Fruit fly (Drosophila melanogaster) whole organism, embryonic: ENCODE results near the gene TTLL4A.

Experiments used
- CG11085 ChIP-seq: fragments of 200-800 bp; sonication (Bioruptor generic); IDR thresholded peaks from 2 replicates; pipeline ENCODE4 v1.3.6; 2022; ENCODE audit warnings: missing biosample characterization, missing genetic modification characterization
- CG11695 ChIP-seq: fragments of 200-800 bp; sonication (Bioruptor generic); IDR thresholded peaks from 3 replicates; pipeline ENCODE4 v1.3.6; 2022; ENCODE audit warnings: missing biosample characterization, missing genetic modification characterization
- CG12391 ChIP-seq: fragments of 200-800 bp; sonication (Bioruptor generic); optimal IDR thresholded peaks from 3 replicates; lab custom pipeline; 2018; ENCODE audit warnings: missing biosample characterization, mild to moderate bottlenecking, missing genetic modification characterization, moderate library complexity
- CG12659 ChIP-seq: fragments of 200-800 bp; sonication (Bioruptor generic); optimal IDR thresholded peaks from 3 replicates; lab custom pipeline; 2017; ENCODE audit warnings: mild to moderate bottlenecking, missing biosample characterization, missing genetic modification reagents, missing genetic modification characterization
- CG15514 ChIP-seq: fragments of 200-800 bp; sonication (Bioruptor generic); optimal IDR thresholded peaks from 3 replicates; lab custom pipeline; 2017; ENCODE audit warnings: missing biosample characterization, missing genetic modification characterization, mild to moderate bottlenecking, moderate library complexity, missing genetic modification reagents
- CG15601 ChIP-seq: fragments of 200-800 bp; sonication (Bioruptor generic); optimal IDR thresholded peaks from 3 replicates; lab custom pipeline; 2019; ENCODE audit warnings: missing biosample characterization, mild to moderate bottlenecking, missing genetic modification characterization, moderate library complexity
- CG1603 ChIP-seq: fragments of 200-800 bp; sonication (Bioruptor generic); optimal IDR thresholded peaks from 2 replicates; lab custom pipeline; 2019; ENCODE audit warnings: missing biosample characterization, mild to moderate bottlenecking, missing genetic modification characterization, moderate library complexity
- CG16779 ChIP-seq: fragments of 200-800 bp; sonication (Bioruptor generic); IDR thresholded peaks from 2 replicates; pipeline ENCODE4 v1.3.6; 2022; ENCODE audit warnings: missing biosample characterization, missing genetic modification characterization
- CG17359 ChIP-seq: fragments of 200-800 bp; sonication (Bioruptor generic); optimal IDR thresholded peaks from 3 replicates; lab custom pipeline; 2018; ENCODE audit warnings: missing biosample characterization, mild to moderate bottlenecking, missing genetic modification characterization, moderate library complexity
- CG17829 ChIP-seq: fragments of 200-800 bp; optimal IDR thresholded peaks from 2 replicates; lab custom pipeline; 2019; ENCODE audit warnings: missing biosample characterization, mild to moderate bottlenecking, missing genetic modification characterization, moderate library complexity
- CG18262 ChIP-seq: fragments of 200-800 bp; optimal IDR thresholded peaks from 3 replicates; lab custom pipeline; 2019; ENCODE audit warnings: missing biosample characterization, mild to moderate bottlenecking, missing genetic modification characterization, moderate library complexity
- CG2116 ChIP-seq: fragments of 200-800 bp; sonication (Bioruptor generic); optimal IDR thresholded peaks from 3 replicates; lab custom pipeline; 2018; ENCODE audit warnings: missing biosample characterization, mild to moderate bottlenecking, missing genetic modification characterization
- CG2120 ChIP-seq: fragments of 200-800 bp; sonication (Bioruptor generic); optimal IDR thresholded peaks from 3 replicates; lab custom pipeline; 2016; ENCODE audit warnings: missing biosample characterization, missing genetic modification characterization
- CG2712 ChIP-seq: fragments of 200-800 bp; optimal IDR thresholded peaks from 3 replicates; lab custom pipeline; 2019; ENCODE audit warnings: missing biosample characterization, mild to moderate bottlenecking, missing genetic modification characterization, moderate library complexity
- CG3407 ChIP-seq: fragments of 200-800 bp; sonication (Bioruptor generic); optimal IDR thresholded peaks from 2 replicates; lab custom pipeline; 2018; ENCODE audit warnings: missing biosample characterization, mild to moderate bottlenecking, missing genetic modification characterization
- CG6272 ChIP-seq: fragments of 200-800 bp; sonication (Bioruptor generic); IDR thresholded peaks from 2 replicates; pipeline ENCODE4 v1.3.6; 2022; ENCODE audit warnings: missing biosample characterization, missing genetic modification characterization
- CG6654 ChIP-seq: fragments of 200-800 bp; sonication (Bioruptor generic); optimal IDR thresholded peaks from 2 replicates; lab custom pipeline; 2017; ENCODE audit warnings: missing biosample characterization, mild to moderate bottlenecking, missing genetic modification characterization
- CG6683 ChIP-seq: fragments of 200-800 bp; sonication (Bioruptor generic); optimal IDR thresholded peaks from 2 replicates; lab custom pipeline; 2017; ENCODE audit warnings: missing biosample characterization, mild to moderate bottlenecking, missing genetic modification characterization, missing genetic modification reagents
- CG7271 ChIP-seq: fragments of 200-800 bp; sonication (Bioruptor generic); optimal IDR thresholded peaks from 2 replicates; lab custom pipeline; 2018; ENCODE audit warnings: missing biosample characterization, mild to moderate bottlenecking, missing genetic modification characterization, moderate library complexity
- CG9797 ChIP-seq: fragments of 200-800 bp; sonication (Bioruptor generic); optimal IDR thresholded peaks from 3 replicates; lab custom pipeline; 2018; ENCODE audit warnings: missing biosample characterization, mild to moderate bottlenecking, missing genetic modification characterization
- CoRest ChIP-seq: fragments of 200-800 bp; sonication (Bioruptor generic); optimal IDR thresholded peaks from 3 replicates; lab custom pipeline; 2018; ENCODE audit warnings: missing biosample characterization, mild to moderate bottlenecking, missing genetic modification characterization, moderate library complexity
- Dbx ChIP-seq: fragments of 200-800 bp; sonication (Bioruptor generic); IDR thresholded peaks from 3 replicates; pipeline ENCODE4 v1.3.6; 2022; ENCODE audit warnings: missing biosample characterization, missing genetic modification characterization
- Fer1 ChIP-seq: fragments of 200-800 bp; sonication (Bioruptor generic); optimal IDR thresholded peaks from 2 replicates; lab custom pipeline; 2017; ENCODE audit warnings: missing biosample characterization, mild to moderate bottlenecking, missing genetic modification characterization
- Fer3 ChIP-seq: fragments of 200-800 bp; sonication (Bioruptor generic); optimal IDR thresholded peaks from 2 replicates; lab custom pipeline; 2018; ENCODE audit warnings: missing biosample characterization, mild to moderate bottlenecking, missing genetic modification characterization, moderate library complexity
- Hr39 ChIP-seq: fragments of >200 bp; optimal IDR thresholded peaks from 2 replicates; lab custom pipeline; 2017
- Lhr ChIP-seq: fragments of 200-800 bp; sonication (Bioruptor generic); optimal IDR thresholded peaks from 3 replicates; lab custom pipeline; 2017; ENCODE audit warnings: mild to moderate bottlenecking, missing biosample characterization, missing genetic modification reagents, missing genetic modification characterization
- Lpt ChIP-seq: fragments of >200 bp; optimal IDR thresholded peaks from 2 replicates; lab custom pipeline; 2018; ENCODE audit warnings: missing biosample characterization, missing genetic modification characterization
- MESR4 ChIP-seq: fragments of 200-800 bp; sonication (Bioruptor generic); optimal IDR thresholded peaks from 2 replicates; lab custom pipeline; 2018; ENCODE audit warnings: missing biosample characterization, mild to moderate bottlenecking, missing genetic modification characterization, moderate library complexity
- Mad ChIP-seq: fragments of 200-800 bp; sonication (Bioruptor generic); optimal IDR thresholded peaks from 2 replicates; lab custom pipeline; 2016; ENCODE audit warnings: missing biosample characterization, missing genetic modification characterization
- Max ChIP-seq: fragments of 200-800 bp; sonication (Bioruptor generic); optimal IDR thresholded peaks from 2 replicates; lab custom pipeline; 2016; ENCODE audit warnings: missing biosample characterization, mild to moderate bottlenecking, missing genetic modification characterization
- Pdp1 ChIP-seq, 2 experiments: fragments of 200-800 bp; sonication (Bioruptor generic); optimal IDR thresholded peaks; 3 replicates each; lab custom pipeline; 2016; ENCODE audit warnings: missing biosample characterization in 2 of 2, missing genetic modification characterization in 2 of 2, mild to moderate bottlenecking in 1 of 2, moderate library complexity in 1 of 2
- Sry-δ ChIP-seq: fragments of 200-800 bp; sonication (Bioruptor generic); optimal IDR thresholded peaks from 2 replicates; lab custom pipeline; 2016; ENCODE audit warnings: missing biosample characterization, missing genetic modification characterization
- Ssrp ChIP-seq: fragments of 200-800 bp; sonication (Bioruptor generic); optimal IDR thresholded peaks from 2 replicates; lab custom pipeline; 2018; ENCODE audit warnings: missing biosample characterization, mild to moderate bottlenecking, missing genetic modification characterization, moderate library complexity
- TFAM ChIP-seq: fragments of 200-800 bp; sonication (Bioruptor generic); optimal IDR thresholded peaks from 2 replicates; lab custom pipeline; 2017; ENCODE audit warnings: missing biosample characterization, missing genetic modification characterization, inconsistent platforms
- ap ChIP-seq: fragments of 200-800 bp; sonication (Bioruptor generic); IDR thresholded peaks from 2 replicates; pipeline ENCODE4 v1.3.6; 2022; ENCODE audit warnings: missing biosample characterization, missing genetic modification characterization
- ash1 ChIP-seq: fragments of 200-800 bp; sonication (Bioruptor generic); optimal IDR thresholded peaks from 2 replicates; lab custom pipeline; 2018; ENCODE audit warnings: missing biosample characterization, mild to moderate bottlenecking, missing genetic modification characterization
- cato ChIP-seq: fragments of 200-800 bp; sonication (Bioruptor generic); optimal IDR thresholded peaks from 2 replicates; lab custom pipeline; 2016; ENCODE audit warnings: missing biosample characterization, missing genetic modification characterization, borderline replicate concordance
- dmrt99B ChIP-seq: fragments of 200-800 bp; sonication (Bioruptor generic); optimal IDR thresholded peaks from 2 replicates; lab custom pipeline; 2018; ENCODE audit warnings: missing biosample characterization, mild to moderate bottlenecking, missing genetic modification characterization, moderate library complexity
- fru ChIP-seq: fragments of >200 bp; optimal IDR thresholded peaks from 2 replicates; lab custom pipeline; 2017
- grau ChIP-seq: fragments of 200-800 bp; optimal IDR thresholded peaks from 3 replicates; lab custom pipeline; 2019; ENCODE audit warnings: missing biosample characterization, mild to moderate bottlenecking, missing genetic modification characterization, moderate library complexity
- grn ChIP-seq: fragments of 200-800 bp; sonication (Bioruptor generic); optimal IDR thresholded peaks from 3 replicates; lab custom pipeline; 2017; ENCODE audit warnings: missing biosample characterization, missing genetic modification characterization
- jing ChIP-seq: fragments of 200-800 bp; sonication (Bioruptor generic); optimal IDR thresholded peaks from 2 replicates; lab custom pipeline; 2018; ENCODE audit warnings: missing biosample characterization, mild to moderate bottlenecking, missing genetic modification characterization
- knrl ChIP-seq: fragments of 200-800 bp; sonication (Bioruptor generic); IDR thresholded peaks from 3 replicates; pipeline ENCODE4 v1.3.6; 2022; ENCODE audit warnings: missing biosample characterization, missing genetic modification characterization; ENCODE audit not compliant: partially characterized antibody
- nerfin-1 ChIP-seq: fragments of 200-800 bp; sonication (Bioruptor generic); optimal IDR thresholded peaks from 3 replicates; lab custom pipeline; 2019; ENCODE audit warnings: missing biosample characterization, mild to moderate bottlenecking, missing genetic modification characterization, moderate library complexity
- repo ChIP-seq: fragments of 200-800 bp; sonication (Bioruptor generic); optimal IDR thresholded peaks from 2 replicates; lab custom pipeline; 2016; ENCODE audit warnings: missing biosample characterization, missing genetic modification characterization
- row ChIP-seq: fragments of 200-800 bp; sonication (Bioruptor generic); IDR thresholded peaks from 3 replicates; pipeline ENCODE4 v1.3.6; 2022; ENCODE audit warnings: missing biosample characterization, missing genetic modification characterization
- sim ChIP-seq: fragments of 200-800 bp; sonication (Bioruptor generic); IDR thresholded peaks from 2 replicates; pipeline ENCODE4 v1.3.6; 2022; ENCODE audit warnings: missing biosample characterization, missing genetic modification characterization
- sna ChIP-seq: fragments of 200-800 bp; sonication (Bioruptor generic); IDR thresholded peaks from 2 replicates; pipeline ENCODE4 v1.3.6; 2022; ENCODE audit warnings: missing biosample characterization, missing genetic modification characterization; ENCODE audit not compliant: partially characterized antibody
- so ChIP-seq: fragments of 200-800 bp; sonication (Bioruptor generic); IDR thresholded peaks from 3 replicates; pipeline ENCODE4 v1.3.6; 2022; ENCODE audit warnings: missing biosample characterization, missing genetic modification characterization
- trem ChIP-seq: fragments of 200-800 bp; optimal IDR thresholded peaks from 3 replicates; lab custom pipeline; 2019; ENCODE audit warnings: missing biosample characterization, mild to moderate bottlenecking, missing genetic modification characterization, moderate library complexity
- vnd ChIP-seq: fragments of 200-800 bp; sonication (Bioruptor generic); IDR thresholded peaks from 3 replicates; pipeline ENCODE4 v1.3.6; 2022; ENCODE audit warnings: missing biosample characterization, missing genetic modification characterization; ENCODE audit not compliant: partially characterized antibody

The TTLL4A gene

DNA sequence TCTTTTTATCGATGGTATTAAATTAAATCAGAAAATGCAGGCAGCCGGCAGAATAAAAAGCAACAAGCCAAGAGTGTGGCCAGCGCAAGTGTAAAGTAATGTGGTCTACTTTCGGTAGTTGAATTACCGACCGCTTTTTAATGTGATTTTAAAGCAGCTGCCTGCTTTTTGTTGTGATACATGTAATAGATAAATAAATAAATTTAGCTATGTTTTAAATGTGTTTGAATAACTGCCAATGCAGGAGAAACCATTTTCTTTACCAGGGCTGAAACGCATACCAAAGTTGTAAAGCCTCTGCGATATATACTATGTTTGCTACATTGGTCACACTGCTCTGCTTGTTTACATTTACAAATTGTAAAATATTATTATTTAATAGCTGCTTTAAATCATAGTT lies 19.1 kb upstream of the TTLL4A start, which contains the start of the genes Tmem214 and YL-1 (continued):
- TF ChIP-seq CG15514 (GFP tag; lab: Kevin White, UChicago) (peak; percentile 28), Max (GFP tag; lab: Kevin White, UChicago) (peak; percentile 38), Hr39 (lab: Kevin White, UChicago) (no peak), Lhr (peak; percentile 43), CG11695 (GFP tag; lab: Robert Waterston, UW) (no peak), cato (GFP tag; lab: Kevin White, UChicago) (no peak), Dbx (GFP tag; lab: Robert Waterston, UW) (no peak), Ssrp (no peak), CG2116 (peak; percentile 45), Pdp1 (GFP tag; optimal IDR thresholded peaks at IDR 0.05; lab: Kevin White, UChicago) (peak in 1 of 2 experiments; percentile 51), Fer1 (GFP tag; lab: Kevin White, UChicago) (peak; percentile 15), MESR4 (GFP tag; lab: Kevin White, UChicago) (peak; percentile 22), row (GFP tag; lab: Robert Waterston, UW) (peak; percentile 44; the same call in 2 of the 3 replicates), Sry-δ (GFP tag; lab: Kevin White, UChicago) (peak; percentile 29), CG12659 (GFP tag; lab: Kevin White, UChicago) (peak; percentile 76), CG17829 (peak; percentile 45), ash1 (GFP tag; lab: Kevin White, UChicago) (no peak), ap (no peak), CoRest (tag; lab: Kevin White, UChicago) (peak; percentile 28), CG1603 (tag; lab: Kevin White, UChicago) (peak; percentile 38), CG16779 (GFP tag; lab: Robert Waterston, UW) (no peak), CG6654 (GFP tag; lab: Kevin White, UChicago) (no peak), jing (GFP tag; lab: Kevin White, UChicago) (no peak), repo (GFP tag; lab: Kevin White, UChicago) (no peak), CG6272 (GFP tag; lab: Robert Waterston, UW) (no peak), sna (GFP tag; lab: Robert Waterston, UW) (peak; percentile 57; the same call in 1 of the 2 replicates), vnd (no peak), trem (peak; percentile 78), nerfin-1 (no peak), CG7271 (tag; lab: Kevin White, UChicago) (no peak), CG2120 (peak; percentile 6), Mad (GFP tag; lab: Kevin White, UChicago) (peak; percentile 21), CG2712 (tag; lab: Kevin White, UChicago) (peak; percentile 44), grau (tag; lab: Kevin White, UChicago) (peak; percentile 11), knrl (GFP tag; lab: Robert Waterston, UW) (peak; percentile 68), Fer3 (no peak), CG15601 (tag; lab: Kevin White, UChicago) (peak; percentile 2), CG9797 (GFP tag; lab: Kevin White, UChicago) (peak; percentile 90), sim (no peak), grn (GFP tag; lab: Kevin White, UChicago) (no peak), Lpt (GFP tag; lab: Kevin White, UChicago) (no peak), fru (no peak), CG18262 (tag; lab: Kevin White, UChicago) (peak; percentile 3), CG11085 (GFP tag; lab: Robert Waterston, UW) (no peak), CG6683 (GFP tag; lab: Kevin White, UChicago) (no peak), TFAM (GFP tag; lab: Kevin White, UChicago) (no peak), CG3407 (GFP tag; lab: Kevin White, UChicago) (no peak), CG12391 (peak; percentile 27), so (GFP tag; lab: Robert Waterston, UW) (no peak), dmrt99B (tag; lab: Kevin White, UChicago) (no peak), CG17359 (tag; lab: Kevin White, UChicago) (no peak)
